Worm (Caenorhabditis elegans) whole organism, L4 larva: ENCODE measurements around the gene gcy-11.

Experiments
- Y48G9A.11 ChIP-seq: fragments of 200-800 bp; sonication (Bioruptor generic); IDR thresholded peaks from 2 replicates; pipeline ENCODE4 v1.3.6; 2022; ENCODE audit warnings: missing genetic modification reagents, missing genetic modification characterization, missing compliant biosample characterization
- ces-1 ChIP-seq: fragments of 150-350 bp; sonication (generic microtip); optimal IDR thresholded peaks from 4 replicates; lab custom pipeline; 2014; ENCODE audit warnings: missing biosample characterization, missing genetic modification reagents, missing genetic modification characterization
- cey-2 ChIP-seq: sonication (generic microtip); optimal IDR thresholded peaks from 3 replicates; lab custom pipeline; 2017; ENCODE audit warnings: missing genetic modification characterization, mild to moderate bottlenecking, missing compliant biosample characterization, antibody characterized with exemption, borderline replicate concordance; ENCODE audit not compliant: insufficient read depth
- hlh-11 ChIP-seq: fragments of 200-800 bp; sonication (Bioruptor generic); optimal IDR thresholded peaks from 2 replicates; lab custom pipeline; 2018; ENCODE audit warnings: mild to moderate bottlenecking, missing genetic modification characterization, missing compliant biosample characterization
- nhr-25 ChIP-seq: sonication (generic microtip); optimal IDR thresholded peaks from 2 replicates; lab custom pipeline; 2017; ENCODE audit warnings: missing genetic modification characterization, mild to moderate bottlenecking, missing compliant biosample characterization, antibody characterized with exemption, moderate library complexity, borderline replicate concordance; ENCODE audit not compliant: insufficient read depth
- pqm-1 ChIP-seq: sonication (generic microtip); optimal IDR thresholded peaks from 2 replicates; lab custom pipeline; 2017; ENCODE audit warnings: missing biosample characterization, missing genetic modification characterization

The gcy-11 gene

DNA sequence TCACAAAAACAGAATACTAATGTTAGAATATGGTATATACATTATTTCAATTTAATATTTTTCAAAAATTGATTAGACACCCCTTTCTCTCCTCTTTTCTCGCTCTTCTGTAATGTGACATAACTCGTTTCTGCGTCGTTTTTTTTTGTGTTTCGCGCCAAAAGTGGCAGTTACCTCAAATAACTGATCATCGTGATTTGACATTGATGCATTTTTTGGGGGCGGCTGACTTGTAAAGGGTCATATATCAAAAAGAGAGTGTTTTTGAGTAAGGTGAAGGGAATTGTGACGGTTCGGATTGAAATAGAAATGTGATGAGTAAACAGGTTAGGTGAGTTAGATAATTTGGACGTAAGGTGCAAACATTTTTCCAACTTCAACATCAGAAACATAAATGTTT lies 57.4 kb downstream of the gcy-11 start (continued):
- no peak for TF ChIP-seq cey-2 (tag; lab: Kevin White, UChicago)
- no peak for TF ChIP-seq ces-1 (GFP tag; lab: Kevin White, UChicago)
- TF ChIP-seq nhr-25, result no peak
- no peak for TF ChIP-seq hlh-11 (tag; lab: Kevin White, UChicago)
- TF ChIP-seq Y48G9A.11 (GFP tag; lab: Robert Waterston, UW), result no peak
- no peak for TF ChIP-seq pqm-1 (tag; lab: Kevin White, UChicago)
